Fruit fly (Drosophila melanogaster) whole organism, embryonic: ENCODE measurements around the gene Jupiter.
A peak's percentile ranks its signal among the peaks of the same experiment; 100 is the strongest.

Experiments used
- Bgb ChIP-seq: fragments of 200-800 bp; sonication (Bioruptor generic); IDR thresholded peaks from 2 replicates; pipeline ENCODE4 v1.3.6; 2022; ENCODE audit warnings: missing biosample characterization, missing genetic modification characterization; ENCODE audit not compliant: partially characterized antibody
- Blimp-1 ChIP-seq: fragments of 200-800 bp; sonication (Bioruptor generic); optimal IDR thresholded peaks from 3 replicates; lab custom pipeline; 2018; ENCODE audit warnings: missing biosample characterization, missing genetic modification characterization, mild to moderate bottlenecking, moderate library complexity, missing genetic modification reagents
- Bteb2 ChIP-seq: fragments of 200-800 bp; sonication (Bioruptor generic); optimal IDR thresholded peaks from 2 replicates; lab custom pipeline; 2016; ENCODE audit warnings: missing biosample characterization, missing genetic modification characterization
- CG10431 ChIP-seq: fragments of 200-800 bp; sonication (Bioruptor generic); optimal IDR thresholded peaks from 3 replicates; lab custom pipeline; 2018; ENCODE audit warnings: missing biosample characterization, mild to moderate bottlenecking, missing genetic modification characterization
- CG10565 ChIP-seq: fragments of 200-800 bp; sonication (Bioruptor generic); optimal IDR thresholded peaks from 3 replicates; lab custom pipeline; 2016; ENCODE audit warnings: missing biosample characterization, mild to moderate bottlenecking, missing genetic modification characterization
- CG11247 ChIP-seq: fragments of 200-800 bp; sonication (Bioruptor generic); IDR thresholded peaks from 2 replicates; pipeline ENCODE4 v1.3.6; 2022; ENCODE audit warnings: missing biosample characterization, missing genetic modification characterization
- CG12659 ChIP-seq: fragments of 200-800 bp; sonication (Bioruptor generic); optimal IDR thresholded peaks from 3 replicates; lab custom pipeline; 2017; ENCODE audit warnings: mild to moderate bottlenecking, missing biosample characterization, missing genetic modification reagents, missing genetic modification characterization
- CG13624 ChIP-seq: fragments of 200-800 bp; sonication (Bioruptor generic); optimal IDR thresholded peaks from 2 replicates; lab custom pipeline; 2016; ENCODE audit warnings: missing biosample characterization, missing genetic modification characterization
- CG14014 ChIP-seq: fragments of 200-800 bp; sonication (Bioruptor generic); IDR thresholded peaks from 2 replicates; pipeline ENCODE4 v1.3.6; 2022; ENCODE audit warnings: missing biosample characterization, missing genetic modification characterization
- CG17186 ChIP-seq: fragments of 200-800 bp; sonication (Bioruptor generic); optimal IDR thresholded peaks from 3 replicates; lab custom pipeline; 2017; ENCODE audit warnings: missing biosample characterization, missing genetic modification reagents, missing genetic modification characterization
- CG17328 ChIP-seq: fragments of 200-800 bp; sonication (Bioruptor generic); IDR thresholded peaks from 2 replicates; pipeline ENCODE4 v1.3.6; 2022; ENCODE audit warnings: missing biosample characterization, missing genetic modification characterization
- CG17802 ChIP-seq: fragments of 200-800 bp; sonication (Bioruptor generic); optimal IDR thresholded peaks from 2 replicates; lab custom pipeline; 2018; ENCODE audit warnings: missing biosample characterization, mild to moderate bottlenecking, missing genetic modification characterization, moderate library complexity
- CG31441 ChIP-seq: fragments of 200-800 bp; sonication (Bioruptor generic); IDR thresholded peaks from 2 replicates; pipeline ENCODE4 v1.3.6; 2022; ENCODE audit warnings: missing biosample characterization, missing genetic modification characterization
- CG3847 ChIP-seq: fragments of 200-800 bp; sonication (Bioruptor generic); IDR thresholded peaks from 2 replicates; pipeline ENCODE4 v1.3.6; 2022; ENCODE audit warnings: missing biosample characterization, missing genetic modification characterization
- CG3995 ChIP-seq: fragments of 200-800 bp; sonication (Bioruptor generic); optimal IDR thresholded peaks from 3 replicates; lab custom pipeline; 2016; ENCODE audit warnings: missing biosample characterization, missing genetic modification characterization
- CG4282 ChIP-seq: fragments of 200-800 bp; sonication (Bioruptor generic); optimal IDR thresholded peaks from 2 replicates; lab custom pipeline; 2016; ENCODE audit warnings: missing biosample characterization, missing genetic modification characterization
- CG4360 ChIP-seq: fragments of 200-800 bp; sonication (Bioruptor generic); IDR thresholded peaks from 2 replicates; pipeline ENCODE4 v1.3.6; 2022; ENCODE audit warnings: missing biosample characterization, missing genetic modification characterization
- CG5953 ChIP-seq: fragments of 200-800 bp; sonication (Bioruptor generic); IDR thresholded peaks from 2 replicates; pipeline ENCODE4 v1.3.6; 2022; ENCODE audit warnings: missing biosample characterization, missing genetic modification characterization
- CG6813 ChIP-seq: fragments of 200-800 bp; sonication (Bioruptor generic); optimal IDR thresholded peaks from 2 replicates; lab custom pipeline; 2017; ENCODE audit warnings: missing biosample characterization, missing genetic modification characterization, mild to moderate bottlenecking, moderate library complexity, missing genetic modification reagents
- CG7963 ChIP-seq: fragments of 200-800 bp; sonication (Bioruptor generic); IDR thresholded peaks from 3 replicates; pipeline ENCODE4 v1.3.6; 2022; ENCODE audit warnings: missing biosample characterization, missing genetic modification characterization; ENCODE audit not compliant: partially characterized antibody
- CG7987 ChIP-seq: fragments of 200-800 bp; sonication (Bioruptor generic); optimal IDR thresholded peaks from 2 replicates; lab custom pipeline; 2018; ENCODE audit warnings: missing biosample characterization, mild to moderate bottlenecking, missing genetic modification characterization, moderate library complexity
- CG8359 ChIP-seq: fragments of 200-800 bp; sonication (Bioruptor generic); optimal IDR thresholded peaks from 2 replicates; lab custom pipeline; 2017; ENCODE audit warnings: missing biosample characterization, mild to moderate bottlenecking, missing genetic modification characterization, borderline replicate concordance
- CG9817 ChIP-seq: fragments of 200-800 bp; sonication (Bioruptor generic); optimal IDR thresholded peaks from 2 replicates; lab custom pipeline; 2018; ENCODE audit warnings: missing biosample characterization, mild to moderate bottlenecking, missing genetic modification characterization, moderate library complexity
- D ChIP-seq, 2 experiments: fragments of 200-800 bp in 1 of 2; fragments of >200 bp in 1 of 2; sonication (Bioruptor generic) in 1 of 2; optimal IDR thresholded peaks; 2 replicates in 1 of 2; 3 replicates in 1 of 2; lab custom pipeline; 2017; ENCODE audit warnings: mild to moderate bottlenecking in 1 of 2, missing biosample characterization in 1 of 2, missing genetic modification characterization in 1 of 2, missing genetic modification reagents in 1 of 2
- Hsf ChIP-seq: fragments of 200-800 bp; sonication (Bioruptor generic); optimal IDR thresholded peaks from 3 replicates; lab custom pipeline; 2016; ENCODE audit warnings: missing biosample characterization, missing genetic modification characterization
- Max ChIP-seq: fragments of 200-800 bp; sonication (Bioruptor generic); optimal IDR thresholded peaks from 2 replicates; lab custom pipeline; 2016; ENCODE audit warnings: missing biosample characterization, mild to moderate bottlenecking, missing genetic modification characterization
- Mes4 ChIP-seq: fragments of 200-800 bp; sonication (Bioruptor generic); optimal IDR thresholded peaks from 2 replicates; lab custom pipeline; 2016; ENCODE audit warnings: missing biosample characterization, missing genetic modification characterization
- Pdp1 ChIP-seq, 2 experiments: fragments of 200-800 bp; sonication (Bioruptor generic); optimal IDR thresholded peaks; 3 replicates each; lab custom pipeline; 2016; ENCODE audit warnings: missing biosample characterization in 2 of 2, missing genetic modification characterization in 2 of 2, mild to moderate bottlenecking in 1 of 2, moderate library complexity in 1 of 2
- Ptx1 ChIP-seq: fragments of 200-800 bp; sonication (Bioruptor generic); IDR thresholded peaks from 2 replicates; pipeline ENCODE4 v1.3.6; 2022; ENCODE audit warnings: missing biosample characterization, missing genetic modification characterization
- Xbp1 ChIP-seq: fragments of 200-800 bp; sonication (Bioruptor generic); optimal IDR thresholded peaks from 3 replicates; lab custom pipeline; 2016; ENCODE audit warnings: missing biosample characterization, mild to moderate bottlenecking, missing genetic modification characterization
- ato ChIP-seq: fragments of 200-800 bp; sonication (Bioruptor generic); IDR thresholded peaks from 2 replicates; pipeline ENCODE4 v1.3.6; 2022; ENCODE audit warnings: missing biosample characterization, missing genetic modification characterization; ENCODE audit not compliant: partially characterized antibody
- az2 ChIP-seq: fragments of 200-800 bp; sonication (Bioruptor generic); optimal IDR thresholded peaks from 3 replicates; lab custom pipeline; 2016; ENCODE audit warnings: missing biosample characterization, missing genetic modification characterization
- bab2 ChIP-seq: fragments of 200-800 bp; sonication (Bioruptor generic); optimal IDR thresholded peaks from 2 replicates; lab custom pipeline; 2016; ENCODE audit warnings: missing biosample characterization, missing genetic modification characterization
- danr ChIP-seq: fragments of 200-800 bp; sonication (Bioruptor generic); IDR thresholded peaks from 2 replicates; pipeline ENCODE4 v1.3.6; 2022; ENCODE audit warnings: missing biosample characterization, missing genetic modification characterization
- dmrt99B ChIP-seq: fragments of 200-800 bp; sonication (Bioruptor generic); optimal IDR thresholded peaks from 2 replicates; lab custom pipeline; 2018; ENCODE audit warnings: missing biosample characterization, mild to moderate bottlenecking, missing genetic modification characterization, moderate library complexity
- exex ChIP-seq: fragments of 200-800 bp; sonication (Bioruptor generic); optimal IDR thresholded peaks from 4 replicates; lab custom pipeline; 2018; ENCODE audit warnings: missing biosample characterization, mild to moderate bottlenecking, missing genetic modification characterization, moderate library complexity
- fru ChIP-seq: fragments of >200 bp; optimal IDR thresholded peaks from 2 replicates; lab custom pipeline; 2017
- gem ChIP-seq: fragments of 200-800 bp; sonication (Bioruptor generic); optimal IDR thresholded peaks from 2 replicates; lab custom pipeline; 2019; ENCODE audit warnings: missing biosample characterization, mild to moderate bottlenecking, missing genetic modification characterization, moderate library complexity
- h ChIP-seq: fragments of >200 bp; optimal IDR thresholded peaks from 2 replicates; lab custom pipeline; 2017
- ham ChIP-seq: fragments of 200-800 bp; sonication (Bioruptor generic); IDR thresholded peaks from 2 replicates; pipeline ENCODE4 v1.3.6; 2022; ENCODE audit warnings: missing biosample characterization, missing genetic modification characterization
- hth ChIP-seq: fragments of >200 bp; optimal IDR thresholded peaks from 2 replicates; lab custom pipeline; 2017; ENCODE audit warnings: inconsistent platforms
- lov ChIP-seq, 2 experiments: fragments of 200-800 bp in 1 of 2; fragments of >200 bp in 1 of 2; sonication (Bioruptor generic) in 1 of 2; IDR thresholded peaks in 1 of 2; optimal IDR thresholded peaks in 1 of 2; 2 replicates in 1 of 2; 3 replicates in 1 of 2; pipeline versions ENCODE4 v1.3.6 to Lab custom; 2017 to 2022; ENCODE audit warnings: missing biosample characterization in 1 of 2, missing genetic modification characterization in 1 of 2
- p53 ChIP-seq: fragments of 200-800 bp; sonication (Bioruptor generic); optimal IDR thresholded peaks from 2 replicates; lab custom pipeline; 2016; ENCODE audit warnings: missing biosample characterization, missing genetic modification characterization
- ranshi ChIP-seq: fragments of 200-800 bp; sonication (Bioruptor generic); IDR thresholded peaks from 2 replicates; pipeline ENCODE4 v1.3.6; 2022; ENCODE audit warnings: missing biosample characterization, missing genetic modification characterization
- sr ChIP-seq: fragments of 200-800 bp; sonication (Bioruptor generic); IDR thresholded peaks from 3 replicates; pipeline ENCODE4 v1.3.6; 2022; ENCODE audit warnings: missing biosample characterization, missing genetic modification characterization
- stwl ChIP-seq: fragments of 200-800 bp; sonication (Bioruptor generic); optimal IDR thresholded peaks from 3 replicates; lab custom pipeline; 2018; ENCODE audit warnings: missing biosample characterization, mild to moderate bottlenecking, missing genetic modification characterization, moderate library complexity
- vvl ChIP-seq: fragments of 200-800 bp; sonication (Bioruptor generic); IDR thresholded peaks from 2 replicates; pipeline ENCODE4 v1.3.6; 2022; ENCODE audit warnings: missing biosample characterization, missing genetic modification characterization
- wor ChIP-seq: fragments of 200-800 bp; sonication (Bioruptor generic); IDR thresholded peaks from 2 replicates; pipeline ENCODE4 v1.3.6; 2022; ENCODE audit warnings: missing biosample characterization, missing genetic modification characterization

The Jupiter gene

DNA sequence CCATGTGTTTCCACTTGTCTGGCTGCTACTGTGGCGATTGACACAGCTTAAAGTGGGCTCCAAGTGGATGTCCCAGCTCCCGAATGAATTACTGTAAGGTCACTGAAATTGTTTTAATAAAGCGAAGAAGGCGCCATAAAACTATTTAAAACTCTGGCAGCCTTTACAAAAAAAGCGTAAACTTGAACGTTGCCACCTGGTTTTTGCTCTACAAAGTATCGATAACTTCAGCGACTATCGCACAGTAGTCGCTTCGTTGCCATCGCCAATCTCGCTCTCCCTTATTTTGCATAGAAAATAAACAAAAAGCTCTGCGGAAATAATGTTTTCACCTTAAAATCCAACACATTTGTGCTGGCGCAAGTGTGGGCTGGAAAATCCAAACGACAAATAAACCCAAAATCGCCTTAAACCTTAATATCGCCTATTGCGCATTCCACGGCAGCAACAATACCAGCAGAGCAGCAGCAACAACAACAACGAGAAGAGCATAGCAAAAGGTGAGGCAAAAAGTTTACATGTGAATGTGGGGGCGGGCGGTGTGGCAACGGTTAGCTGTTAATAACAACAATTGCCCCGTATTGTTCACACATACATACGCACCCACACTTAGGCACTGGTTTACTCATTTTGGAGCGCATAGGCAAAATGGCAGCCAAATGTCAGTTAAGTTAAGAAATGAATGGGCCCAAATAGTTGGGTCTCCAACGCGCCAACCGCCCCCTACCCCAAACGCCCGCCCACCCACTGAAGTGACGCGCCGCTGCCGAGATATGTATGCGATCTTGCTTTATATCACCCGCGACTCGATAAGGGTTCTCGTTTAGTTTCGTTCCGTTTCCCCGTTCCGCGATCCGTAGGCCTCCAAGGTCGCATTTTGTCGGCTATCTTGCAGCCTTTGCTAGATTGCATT lies 38.1 kb downstream of the Jupiter start, which contains the start of gene wkd (continued):
- peak; percentile 30 for TF ChIP-seq exex (tag; lab: Kevin White, UChicago)
- TF ChIP-seq CG3847 (GFP tag; lab: Robert Waterston, UW): peak; percentile 73
- TF ChIP-seq Hsf: no peak
- TF ChIP-seq dmrt99B (tag; lab: Kevin White, UChicago): no peak
- TF ChIP-seq ato (GFP tag; lab: Robert Waterston, UW): peak; percentile 77; the same call in 1 of the 2 replicates
- no peak for TF ChIP-seq CG31441 (GFP tag; lab: Robert Waterston, UW)
- TF ChIP-seq lov (optimal IDR thresholded peaks at IDR 0.05; lab: Kevin White, UChicago): no peak
- TF ChIP-seq lov (GFP tag; IDR thresholded peaks at IDR 0.05; lab: Robert Waterston, UW): no peak
- no peak for TF ChIP-seq danr (GFP tag; lab: Robert Waterston, UW)
- TF ChIP-seq Mes4 (GFP tag; lab: Kevin White, UChicago): no peak
- no peak for TF ChIP-seq Blimp-1 (GFP tag; lab: Kevin White, UChicago)
- TF ChIP-seq Bteb2 (GFP tag; lab: Kevin White, UChicago): no peak
- TF ChIP-seq CG7963 (GFP tag; lab: Robert Waterston, UW): peak; percentile 68; the same call in 2 of the 3 replicates
- TF ChIP-seq CG9817 (tag; lab: Kevin White, UChicago): no peak
- TF ChIP-seq Ptx1 (GFP tag; lab: Robert Waterston, UW): no peak
- no peak for TF ChIP-seq CG10565 (GFP tag; lab: Kevin White, UChicago)
- no peak for TF ChIP-seq p53
- peak; percentile 4 for TF ChIP-seq CG7987 (GFP tag; lab: Kevin White, UChicago)
- TF ChIP-seq sr: peak; percentile 69; the same call in 2 of the 3 replicates
- peak; percentile 5 for TF ChIP-seq CG17186 (GFP tag; lab: Kevin White, UChicago)
- TF ChIP-seq h (lab: Kevin White, UChicago): no peak
- no peak for TF ChIP-seq CG10431
- no peak for TF ChIP-seq CG3995 (GFP tag; lab: Kevin White, UChicago)
- TF ChIP-seq CG11247 (GFP tag; lab: Robert Waterston, UW): no peak
- peak; percentile 15 for TF ChIP-seq CG4282 (GFP tag; lab: Kevin White, UChicago)
- peak; percentile 92 for TF ChIP-seq CG4360 (GFP tag; lab: Robert Waterston, UW)
- peak; percentile 51; the same call in 1 of the 2 replicates for TF ChIP-seq vvl (GFP tag; lab: Robert Waterston, UW)
- no peak for TF ChIP-seq CG14014 (GFP tag; lab: Robert Waterston, UW)
- TF ChIP-seq stwl (tag; lab: Kevin White, UChicago): peak; percentile 88
- TF ChIP-seq az2 (GFP tag; lab: Kevin White, UChicago): no peak
- no peak for TF ChIP-seq Pdp1 (GFP tag; optimal IDR thresholded peaks at IDR 0.05; lab: Kevin White, UChicago)
- TF ChIP-seq CG12659 (GFP tag; lab: Kevin White, UChicago): peak; percentile 73
- TF ChIP-seq ham: no peak
- no peak for TF ChIP-seq Max (GFP tag; lab: Kevin White, UChicago)
- no peak for TF ChIP-seq gem (tag; lab: Kevin White, UChicago)
- TF ChIP-seq wor (GFP tag; lab: Robert Waterston, UW): no peak
- TF ChIP-seq CG17802 (tag; lab: Kevin White, UChicago): no peak
- TF ChIP-seq CG17328 (GFP tag; lab: Robert Waterston, UW): no peak
- TF ChIP-seq CG13624 (GFP tag; lab: Kevin White, UChicago): no peak
- no peak for TF ChIP-seq CG5953 (GFP tag; lab: Robert Waterston, UW)
- TF ChIP-seq fru (lab: Kevin White, UChicago): no peak
- TF ChIP-seq D (optimal IDR thresholded peaks at IDR 0.05; lab: Kevin White, UChicago): no peak
- TF ChIP-seq D (GFP tag; optimal IDR thresholded peaks at IDR 0.05; lab: Kevin White, UChicago): no peak
- TF ChIP-seq Xbp1: no peak
- no peak for TF ChIP-seq ranshi (GFP tag; lab: Robert Waterston, UW)
- no peak for TF ChIP-seq bab2 (GFP tag; lab: Kevin White, UChicago)
- TF ChIP-seq Bgb (GFP tag; lab: Robert Waterston, UW): peak; percentile 92
- TF ChIP-seq hth (lab: Kevin White, UChicago): no peak
- no peak for TF ChIP-seq CG8359 (GFP tag; lab: Kevin White, UChicago)
- TF ChIP-seq CG6813 (GFP tag; lab: Kevin White, UChicago): no peak
